Worm (Caenorhabditis elegans): ENCODE measurements around the gene ZK697.14.

- no peak for TF ChIP-seq ceh-16 (tag; optimal IDR thresholded peaks at IDR 0.05)
- no peak for TF ChIP-seq R02D3.7 (tag; optimal IDR thresholded peaks at IDR 0.05)
- no peak for TF ChIP-seq nhr-11 (tag; optimal IDR thresholded peaks at IDR 0.05)
- TF ChIP-seq fkh-10 (GFP tag; optimal IDR thresholded peaks at IDR 0.05), result no peak
- no peak for TF ChIP-seq ztf-11 (tag; optimal IDR thresholded peaks at IDR 0.05)
- TF ChIP-seq jun-1 (tag; optimal IDR thresholded peaks at IDR 0.05), result no peak
- TF ChIP-seq nhr-23 (tag; optimal IDR thresholded peaks at IDR 0.05), result no peak
- no peak for TF ChIP-seq daf-12 (tag; optimal IDR thresholded peaks at IDR 0.05)
- TF ChIP-seq elt-3 (tag; optimal IDR thresholded peaks at IDR 0.05), result no peak
- no peak for TF ChIP-seq pqm-1 (tag; optimal IDR thresholded peaks at IDR 0.05)
- no peak for TF ChIP-seq nhr-77 (tag; optimal IDR thresholded peaks at IDR 0.05)
- no peak for TF ChIP-seq ama-1 (optimal IDR thresholded peaks at IDR 0.05)
- TF ChIP-seq fos-1 (tag; optimal IDR thresholded peaks at IDR 0.05), result no peak
- TF ChIP-seq nhr-12 (tag; optimal IDR thresholded peaks at IDR 0.05), result no peak
Measured at ce11 chrV:1803043-1803442, 47.6 kb upstream of the ZK697.14 start, which contains the start of gene srt-41.

All from whole organism, L3 larva.